Fruit fly (Drosophila melanogaster) whole organism, embryonic: ENCODE measurements around the gene CG46310.

Experiments used
- Aef1 ChIP-seq: fragments of 200-800 bp; sonication (Bioruptor generic); IDR thresholded peaks from 3 replicates; pipeline ENCODE4 v1.3.6; 2022; ENCODE audit warnings: missing biosample characterization, missing genetic modification characterization
- Atf3 ChIP-seq: fragments of 200-800 bp; sonication (Bioruptor generic); optimal IDR thresholded peaks from 3 replicates; lab custom pipeline; 2016; ENCODE audit warnings: missing biosample characterization, missing genetic modification characterization
- CG10209 ChIP-seq: fragments of 200-800 bp; sonication (Bioruptor generic); optimal IDR thresholded peaks from 3 replicates; lab custom pipeline; 2017; ENCODE audit warnings: missing biosample characterization, mild to moderate bottlenecking, missing genetic modification characterization, missing genetic modification reagents
- CG10543 ChIP-seq: fragments of 200-800 bp; sonication (Bioruptor generic); optimal IDR thresholded peaks from 3 replicates; lab custom pipeline; 2017; ENCODE audit warnings: missing biosample characterization, mild to moderate bottlenecking, missing genetic modification characterization, moderate library complexity
- CG11398 ChIP-seq: fragments of 200-800 bp; sonication (Bioruptor generic); optimal IDR thresholded peaks from 2 replicates; lab custom pipeline; 2016; ENCODE audit warnings: missing biosample characterization, missing genetic modification characterization
- CG11456 ChIP-seq: fragments of 200-800 bp; sonication (Bioruptor generic); IDR thresholded peaks from 3 replicates; pipeline ENCODE4 v1.3.6; 2022; ENCODE audit warnings: missing biosample characterization, missing genetic modification characterization
- CG12744 ChIP-seq: fragments of 200-800 bp; sonication (Bioruptor generic); optimal IDR thresholded peaks from 2 replicates; lab custom pipeline; 2016; ENCODE audit warnings: missing biosample characterization, missing genetic modification characterization
- CG14014 ChIP-seq: fragments of 200-800 bp; sonication (Bioruptor generic); IDR thresholded peaks from 2 replicates; pipeline ENCODE4 v1.3.6; 2022; ENCODE audit warnings: missing biosample characterization, missing genetic modification characterization
- CG14050 ChIP-seq: fragments of 200-800 bp; sonication (Bioruptor generic); IDR thresholded peaks from 3 replicates; pipeline ENCODE4 v1.3.6; 2022; ENCODE audit warnings: missing biosample characterization, missing genetic modification characterization
- CG15073 ChIP-seq: fragments of 200-800 bp; sonication (Bioruptor generic); optimal IDR thresholded peaks from 2 replicates; lab custom pipeline; 2016; ENCODE audit warnings: missing biosample characterization, missing genetic modification characterization
- CG1529 ChIP-seq: fragments of 200-800 bp; sonication (Bioruptor generic); optimal IDR thresholded peaks from 3 replicates; lab custom pipeline; 2018; ENCODE audit warnings: missing biosample characterization, missing genetic modification characterization
- CG17328 ChIP-seq: fragments of 200-800 bp; sonication (Bioruptor generic); IDR thresholded peaks from 2 replicates; pipeline ENCODE4 v1.3.6; 2022; ENCODE audit warnings: missing biosample characterization, missing genetic modification characterization
- CG30403 ChIP-seq: fragments of 200-800 bp; sonication (Bioruptor generic); optimal IDR thresholded peaks from 3 replicates; lab custom pipeline; 2016; ENCODE audit warnings: missing biosample characterization, missing genetic modification characterization
- CG33557 ChIP-seq: fragments of 200-800 bp; sonication (Bioruptor generic); optimal IDR thresholded peaks from 2 replicates; lab custom pipeline; 2019; ENCODE audit warnings: missing biosample characterization, mild to moderate bottlenecking, missing genetic modification characterization, moderate library complexity
- CG3995 ChIP-seq: fragments of 200-800 bp; sonication (Bioruptor generic); optimal IDR thresholded peaks from 3 replicates; lab custom pipeline; 2016; ENCODE audit warnings: missing biosample characterization, missing genetic modification characterization
- CG4617 ChIP-seq: fragments of 200-800 bp; sonication (Bioruptor generic); optimal IDR thresholded peaks from 3 replicates; lab custom pipeline; 2016; ENCODE audit warnings: missing biosample characterization, missing genetic modification characterization, borderline replicate concordance
- CG5953 ChIP-seq: fragments of 200-800 bp; sonication (Bioruptor generic); IDR thresholded peaks from 2 replicates; pipeline ENCODE4 v1.3.6; 2022; ENCODE audit warnings: missing biosample characterization, missing genetic modification characterization
- CG6683 ChIP-seq: fragments of 200-800 bp; sonication (Bioruptor generic); optimal IDR thresholded peaks from 2 replicates; lab custom pipeline; 2017; ENCODE audit warnings: missing biosample characterization, mild to moderate bottlenecking, missing genetic modification characterization, missing genetic modification reagents
- CG7839 ChIP-seq: fragments of 200-800 bp; sonication (Bioruptor generic); optimal IDR thresholded peaks from 3 replicates; lab custom pipeline; 2018; ENCODE audit warnings: missing biosample characterization, mild to moderate bottlenecking, missing genetic modification characterization, moderate library complexity
- CG8944 ChIP-seq: fragments of 200-800 bp; sonication (Bioruptor generic); optimal IDR thresholded peaks from 3 replicates; lab custom pipeline; 2016; ENCODE audit warnings: missing biosample characterization, missing genetic modification characterization
- CG9437 ChIP-seq: fragments of 200-800 bp; sonication (Bioruptor generic); optimal IDR thresholded peaks from 2 replicates; lab custom pipeline; 2018; ENCODE audit warnings: missing biosample characterization, mild to moderate bottlenecking, missing genetic modification characterization
- CG9727 ChIP-seq: fragments of 200-800 bp; sonication (Bioruptor generic); optimal IDR thresholded peaks from 3 replicates; lab custom pipeline; 2017; ENCODE audit warnings: missing biosample characterization, mild to moderate bottlenecking, missing genetic modification characterization
- Drgx ChIP-seq: fragments of 200-800 bp; sonication (Bioruptor generic); IDR thresholded peaks from 2 replicates; pipeline ENCODE4 v1.3.6; 2022; ENCODE audit warnings: missing biosample characterization, missing genetic modification characterization
- HLH54F ChIP-seq: fragments of 200-800 bp; sonication (Bioruptor generic); optimal IDR thresholded peaks from 3 replicates; lab custom pipeline; 2016; ENCODE audit warnings: missing biosample characterization, missing genetic modification characterization
- Hand ChIP-seq: fragments of 200-800 bp; sonication (Bioruptor generic); optimal IDR thresholded peaks from 2 replicates; lab custom pipeline; 2017; ENCODE audit warnings: mild to moderate bottlenecking, missing biosample characterization, missing genetic modification reagents, missing genetic modification characterization
- Hey ChIP-seq: fragments of 200-800 bp; sonication (Bioruptor generic); optimal IDR thresholded peaks from 3 replicates; lab custom pipeline; 2018; ENCODE audit warnings: missing biosample characterization, mild to moderate bottlenecking, missing genetic modification characterization
- Max ChIP-seq: fragments of 200-800 bp; sonication (Bioruptor generic); optimal IDR thresholded peaks from 2 replicates; lab custom pipeline; 2016; ENCODE audit warnings: missing biosample characterization, mild to moderate bottlenecking, missing genetic modification characterization
- Neu2 ChIP-seq: fragments of 200-800 bp; sonication (Bioruptor generic); optimal IDR thresholded peaks from 3 replicates; lab custom pipeline; 2016; ENCODE audit warnings: missing biosample characterization, missing genetic modification characterization, borderline replicate concordance
- Poxn ChIP-seq: fragments of 200-800 bp; sonication (Bioruptor generic); IDR thresholded peaks from 2 replicates; pipeline ENCODE4 v1.3.6; 2022; ENCODE audit warnings: missing biosample characterization, missing genetic modification characterization
- Spps ChIP-seq: fragments of 200-800 bp; sonication (Bioruptor generic); optimal IDR thresholded peaks from 2 replicates; lab custom pipeline; 2018; ENCODE audit warnings: missing biosample characterization, mild to moderate bottlenecking, missing genetic modification characterization
- bowl ChIP-seq: fragments of 200-800 bp; sonication (Bioruptor generic); IDR thresholded peaks from 2 replicates; pipeline ENCODE4 v1.3.6; 2022; ENCODE audit warnings: missing biosample characterization, missing genetic modification characterization
- chinmo ChIP-seq: fragments of 200-800 bp; sonication (Bioruptor generic); IDR thresholded peaks from 4 replicates; pipeline ENCODE4 v1.3.6; 2022; ENCODE audit warnings: missing biosample characterization, missing genetic modification characterization; ENCODE audit not compliant: partially characterized antibody
- croc ChIP-seq: fragments of 200-800 bp; sonication (Bioruptor generic); conservative IDR thresholded peaks from 3 replicates; pipeline ENCODE4 v1.3.6; 2022; ENCODE audit warnings: missing biosample characterization, missing genetic modification characterization
- cwo ChIP-seq: fragments of 200-800 bp; sonication (Bioruptor generic); optimal IDR thresholded peaks from 3 replicates; lab custom pipeline; 2017; ENCODE audit warnings: missing biosample characterization, missing genetic modification characterization, mild to moderate bottlenecking, moderate library complexity, missing genetic modification reagents
- da ChIP-seq: fragments of 200-800 bp; sonication (Bioruptor generic); optimal IDR thresholded peaks from 2 replicates; lab custom pipeline; 2016; ENCODE audit warnings: missing biosample characterization, missing genetic modification characterization
- dan ChIP-seq: fragments of 200-800 bp; sonication (Bioruptor generic); IDR thresholded peaks from 2 replicates; pipeline ENCODE4 v1.3.6; 2022; ENCODE audit warnings: missing biosample characterization, missing genetic modification characterization
- dati ChIP-seq: fragments of 200-800 bp; sonication (Bioruptor generic); IDR thresholded peaks from 2 replicates; pipeline ENCODE4 v1.3.6; 2022; ENCODE audit warnings: missing biosample characterization, missing genetic modification characterization
- esg ChIP-seq: fragments of 200-800 bp; sonication (Bioruptor generic); conservative IDR thresholded peaks from 2 replicates; pipeline ENCODE4 v1.3.6; 2022; ENCODE audit warnings: missing biosample characterization, missing genetic modification characterization
- exex ChIP-seq: fragments of 200-800 bp; sonication (Bioruptor generic); optimal IDR thresholded peaks from 4 replicates; lab custom pipeline; 2018; ENCODE audit warnings: missing biosample characterization, mild to moderate bottlenecking, missing genetic modification characterization, moderate library complexity
- gem ChIP-seq: fragments of 200-800 bp; sonication (Bioruptor generic); optimal IDR thresholded peaks from 2 replicates; lab custom pipeline; 2019; ENCODE audit warnings: missing biosample characterization, mild to moderate bottlenecking, missing genetic modification characterization, moderate library complexity
- hbn ChIP-seq: fragments of 200-800 bp; sonication (Bioruptor generic); IDR thresholded peaks from 2 replicates; pipeline ENCODE4 v1.3.6; 2022; ENCODE audit warnings: missing biosample characterization, missing genetic modification characterization; ENCODE audit not compliant: partially characterized antibody
- kay ChIP-seq: fragments of 200-800 bp; sonication (Bioruptor generic); optimal IDR thresholded peaks from 2 replicates; lab custom pipeline; 2016; ENCODE audit warnings: missing biosample characterization, missing genetic modification characterization
- klu ChIP-seq: fragments of 200-800 bp; sonication (Bioruptor generic); IDR thresholded peaks from 2 replicates; pipeline ENCODE4 v1.3.6; 2022; ENCODE audit warnings: missing biosample characterization, missing genetic modification characterization
- lbe ChIP-seq: fragments of 200-800 bp; sonication (Bioruptor generic); optimal IDR thresholded peaks from 2 replicates; lab custom pipeline; 2016; ENCODE audit warnings: missing biosample characterization, mild to moderate bottlenecking, missing genetic modification characterization
- lmd ChIP-seq: fragments of 200-800 bp; sonication (Bioruptor generic); IDR thresholded peaks from 2 replicates; pipeline ENCODE4 v1.3.6; 2022; ENCODE audit warnings: missing biosample characterization, missing genetic modification characterization
- lola ChIP-seq, 3 experiments: fragments of >200 bp in 2 of 3; fragments of 200-800 bp in 1 of 3; sonication (Bioruptor generic) in 1 of 3; optimal IDR thresholded peaks; 2 replicates each; lab custom pipeline; 2017 to 2019; ENCODE audit warnings: missing biosample characterization in 3 of 3, missing genetic modification characterization in 3 of 3, mild to moderate bottlenecking in 1 of 3, moderate library complexity in 1 of 3
- pros ChIP-seq: fragments of 200-800 bp; sonication (Bioruptor generic); optimal IDR thresholded peaks from 3 replicates; lab custom pipeline; 2019; ENCODE audit warnings: missing biosample characterization, mild to moderate bottlenecking, missing genetic modification characterization, moderate library complexity
- salm ChIP-seq: fragments of 200-800 bp; sonication (Bioruptor generic); optimal IDR thresholded peaks from 2 replicates; lab custom pipeline; 2018; ENCODE audit warnings: missing biosample characterization, mild to moderate bottlenecking, missing genetic modification characterization
- sob ChIP-seq: fragments of 200-800 bp; sonication (Bioruptor generic); IDR thresholded peaks from 2 replicates; pipeline ENCODE4 v1.3.6; 2022; ENCODE audit warnings: missing biosample characterization, missing genetic modification characterization
- trh ChIP-seq: fragments of 200-800 bp; sonication (Bioruptor generic); optimal IDR thresholded peaks from 2 replicates; lab custom pipeline; 2016; ENCODE audit warnings: missing biosample characterization, missing genetic modification characterization

Gene CG46310

DNA sequence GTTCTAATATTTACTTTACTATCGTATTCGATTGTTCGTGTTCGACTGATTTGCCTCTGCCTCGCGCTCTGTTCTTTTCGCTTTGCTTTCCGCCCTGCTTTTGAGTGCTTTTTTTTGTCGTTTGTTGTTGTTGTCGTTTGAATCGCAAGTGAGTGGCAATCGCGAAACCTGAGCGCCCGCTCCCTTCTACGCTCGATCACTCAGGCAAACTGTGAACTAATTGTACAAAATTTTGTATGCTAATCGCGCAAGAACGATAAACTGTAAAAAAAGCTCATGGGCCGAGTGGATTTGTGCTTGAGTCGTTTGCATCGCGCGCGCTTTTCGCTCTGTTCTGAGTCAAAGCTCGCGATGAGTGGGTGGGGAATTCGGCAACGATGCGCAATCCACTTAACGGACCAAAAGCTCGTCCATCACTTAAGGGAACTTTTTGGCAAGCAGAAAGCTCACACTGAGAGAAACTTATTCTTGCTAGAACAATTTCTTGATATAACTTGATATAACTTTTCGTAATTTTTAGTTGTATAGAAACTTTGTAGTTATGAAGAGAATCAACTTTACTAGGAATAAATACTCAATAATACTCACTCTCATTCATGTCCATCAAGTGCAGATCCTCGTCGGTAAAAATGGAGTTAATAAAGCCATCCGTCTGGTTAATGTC lies 17.6 kb downstream of the CG46310 start (continued):
- TF ChIP-seq CG12744, result no peak
- TF ChIP-seq lola (GFP tag; optimal IDR thresholded peaks at IDR 0.05; lab: Kevin White, UChicago), result no peak
- TF ChIP-seq CG1529 (GFP tag; lab: Kevin White, UChicago), result no peak
- TF ChIP-seq Max (GFP tag; lab: Kevin White, UChicago), result no peak
- TF ChIP-seq esg, result no peak
- TF ChIP-seq CG4617 (GFP tag; lab: Kevin White, UChicago), result no peak
- no peak for TF ChIP-seq croc (GFP tag; lab: Robert Waterston, UW)
- TF ChIP-seq CG17328 (GFP tag; lab: Robert Waterston, UW), result no peak
- peak; percentile 57 for TF ChIP-seq gem (tag; lab: Kevin White, UChicago)
- peak; percentile 0 for TF ChIP-seq cwo
- no peak for TF ChIP-seq CG8944 (GFP tag; lab: Kevin White, UChicago)
- peak; percentile 22 for TF ChIP-seq CG30403
- TF ChIP-seq pros, result no peak
- peak; percentile 1 for TF ChIP-seq lbe (GFP tag; lab: Kevin White, UChicago)
- peak; percentile 79; the same call in 2 of the 4 replicates for TF ChIP-seq chinmo (GFP tag; lab: Robert Waterston, UW)
- no peak for TF ChIP-seq CG15073
- no peak for TF ChIP-seq CG3995 (GFP tag; lab: Kevin White, UChicago)
- TF ChIP-seq Drgx (GFP tag; lab: Robert Waterston, UW), result no peak
- no peak for TF ChIP-seq CG9727 (GFP tag; lab: Kevin White, UChicago)
- peak; percentile 10 for TF ChIP-seq CG10209 (GFP tag; lab: Kevin White, UChicago)
- peak; percentile 71 for TF ChIP-seq exex
- no peak for TF ChIP-seq CG33557 (GFP tag; lab: Kevin White, UChicago)
- peak; percentile 46 for TF ChIP-seq CG7839
- TF ChIP-seq CG14014, result no peak
- no peak; the same call in 1 of the 2 replicates for TF ChIP-seq lmd
- no peak for TF ChIP-seq da (GFP tag; lab: Kevin White, UChicago)
- TF ChIP-seq dan, result no peak
- no peak for TF ChIP-seq dati (GFP tag; lab: Robert Waterston, UW)
- TF ChIP-seq sob (GFP tag; lab: Robert Waterston, UW), result peak; percentile 55
- no peak for TF ChIP-seq CG9437
- no peak for TF ChIP-seq CG11398 (GFP tag; lab: Kevin White, UChicago)
- no peak for TF ChIP-seq Spps
- TF ChIP-seq Hey (tag; lab: Kevin White, UChicago), result peak; percentile 80
- no peak for TF ChIP-seq Aef1 (GFP tag; lab: Robert Waterston, UW)
- TF ChIP-seq CG6683 (GFP tag; lab: Kevin White, UChicago), result no peak
- no peak for TF ChIP-seq salm (tag; lab: Kevin White, UChicago)
- no peak for TF ChIP-seq Poxn (GFP tag; lab: Robert Waterston, UW)
- no peak for TF ChIP-seq CG5953 (GFP tag; lab: Robert Waterston, UW)
- TF ChIP-seq Neu2 (GFP tag; lab: Kevin White, UChicago), result no peak
- TF ChIP-seq kay, result no peak
- TF ChIP-seq HLH54F (GFP tag; lab: Kevin White, UChicago), result peak; percentile 21
- TF ChIP-seq klu (GFP tag; lab: Robert Waterston, UW), result no peak
- TF ChIP-seq Atf3 (GFP tag; lab: Kevin White, UChicago), result no peak
- TF ChIP-seq Hand (GFP tag; lab: Kevin White, UChicago), result no peak
- no peak for TF ChIP-seq trh (GFP tag; lab: Kevin White, UChicago)
- TF ChIP-seq CG14050 (GFP tag; lab: Robert Waterston, UW), result peak; percentile 34; the same call in 1 of the 3 replicates
- TF ChIP-seq bowl (GFP tag; lab: Robert Waterston, UW), result 0 out of 2 replicates have a peak, but pooled peaks have one; percentile 21
- peak; percentile 79 for TF ChIP-seq CG10543 (GFP tag; lab: Kevin White, UChicago)
- TF ChIP-seq hbn (GFP tag; lab: Robert Waterston, UW), result no peak
- 0 out of 3 replicates have a peak, but pooled peaks have one; percentile 24 for TF ChIP-seq CG11456 (GFP tag; lab: Robert Waterston, UW)
